Fruit fly (Drosophila melanogaster): ENCODE measurements around the gene hth.

Gene hth

dm6 chr3R:10597606-10598565 lies 41.5 kb downstream of the hth start (continued):
- TF ChIP-seq hkb (optimal IDR thresholded peaks at IDR 0.05) = no peak
- TF ChIP-seq hkb (GFP tag; IDR thresholded peaks at IDR 0.05) = peak; percentile 91
- peak in 1 of 2 experiments; percentile 46 for TF ChIP-seq chif (GFP tag; optimal IDR thresholded peaks at IDR 0.05)
- peak; percentile 85 for TF ChIP-seq E2f1 (GFP tag; IDR thresholded peaks at IDR 0.05)
- TF ChIP-seq HLH3B (GFP tag; IDR thresholded peaks at IDR 0.05) = peak; percentile 85
- no peak for TF ChIP-seq vnd (GFP tag; IDR thresholded peaks at IDR 0.05; ENCODE audit: partially characterized antibody)
- TF ChIP-seq pfk (GFP tag; optimal IDR thresholded peaks at IDR 0.05) = no peak
- no peak for TF ChIP-seq CG4282 (GFP tag; optimal IDR thresholded peaks at IDR 0.05)
- no peak for TF ChIP-seq Doc3 (GFP tag; IDR thresholded peaks at IDR 0.05; ENCODE audit: partially characterized antibody)
- peak; percentile 63 for TF ChIP-seq CG4854 (GFP tag; optimal IDR thresholded peaks at IDR 0.05)
- TF ChIP-seq CG10209 (GFP tag; optimal IDR thresholded peaks at IDR 0.05) = peak; percentile 77
- TF ChIP-seq Awh (GFP tag; IDR thresholded peaks at IDR 0.05) = peak; percentile 84
- TF ChIP-seq ro (GFP tag; IDR thresholded peaks at IDR 0.05) = peak; percentile 47; the same call in 1 of the 2 replicates
- peak; percentile 52 for TF ChIP-seq abd-A (tag; optimal IDR thresholded peaks at IDR 0.05)
- peak; percentile 61 for TF ChIP-seq CG13123 (GFP tag; optimal IDR thresholded peaks at IDR 0.05)
- no peak for TF ChIP-seq ERR (GFP tag; optimal IDR thresholded peaks at IDR 0.05)
- peak; percentile 85 for TF ChIP-seq CG2120 (GFP tag; optimal IDR thresholded peaks at IDR 0.05)
- TF ChIP-seq Blimp-1 (GFP tag; optimal IDR thresholded peaks at IDR 0.05) = peak; percentile 89
- TF ChIP-seq D19A (tag; optimal IDR thresholded peaks at IDR 0.05) = peak; percentile 80
- peak; percentile 69 for TF ChIP-seq zen (tag; optimal IDR thresholded peaks at IDR 0.05)
- no peak for TF ChIP-seq CG17186 (GFP tag; optimal IDR thresholded peaks at IDR 0.05)
- TF ChIP-seq Ada2b (GFP tag; IDR thresholded peaks at IDR 0.05) = peak; percentile 90
- TF ChIP-seq CG8281 (tag; optimal IDR thresholded peaks at IDR 0.05) = peak; percentile 67
- peak; percentile 87 for TF ChIP-seq Med (GFP tag)
- TF ChIP-seq CG11398 (GFP tag; optimal IDR thresholded peaks at IDR 0.05) = no peak
- TF ChIP-seq CG7372 (GFP tag; IDR thresholded peaks at IDR 0.05) = peak; percentile 77
- TF ChIP-seq cato (GFP tag; optimal IDR thresholded peaks at IDR 0.05; ENCODE audit: borderline replicate concordance) = peak; percentile 49
- peak; percentile 70 for TF ChIP-seq CG1602 (GFP tag; optimal IDR thresholded peaks at IDR 0.05)
- TF ChIP-seq dmrt11E (tag; optimal IDR thresholded peaks at IDR 0.05) = peak; percentile 72
- no peak for TF ChIP-seq Dp (GFP tag; optimal IDR thresholded peaks at IDR 0.05)
- peak; percentile 28 for TF ChIP-seq crc (GFP tag; optimal IDR thresholded peaks at IDR 0.05)
- TF ChIP-seq CG16779 (GFP tag; IDR thresholded peaks at IDR 0.05) = peak; percentile 59; the same call in 1 of the 2 replicates
- no peak for TF ChIP-seq HLH4C (GFP tag; IDR thresholded peaks at IDR 0.05; ENCODE audit: partially characterized antibody)
- peak in 1 of 3 experiments; percentile 73 for TF ChIP-seq lola (GFP tag; optimal IDR thresholded peaks at IDR 0.05)
- no peak for TF ChIP-seq Sry-δ (GFP tag; optimal IDR thresholded peaks at IDR 0.05)
- TF ChIP-seq NfI (GFP tag; optimal IDR thresholded peaks at IDR 0.05) = peak; percentile 79
- TF ChIP-seq CG3281 (GFP tag; optimal IDR thresholded peaks at IDR 0.05) = peak; percentile 84
- peak; percentile 88 for TF ChIP-seq CG2712 (tag; optimal IDR thresholded peaks at IDR 0.05)
- TF ChIP-seq da (GFP tag; optimal IDR thresholded peaks at IDR 0.05) = no peak
- TF ChIP-seq Atf-2 (GFP tag; optimal IDR thresholded peaks at IDR 0.05) = no peak
- TF ChIP-seq CG9876 (GFP tag; optimal IDR thresholded peaks at IDR 0.05) = peak; percentile 25
- no peak for TF ChIP-seq Opbp (GFP tag; IDR thresholded peaks at IDR 0.05; ENCODE audit: partially characterized antibody)
- no peak for TF ChIP-seq disco-r (GFP tag; optimal IDR thresholded peaks at IDR 0.05)
- no peak for TF ChIP-seq CG14965 (GFP tag; optimal IDR thresholded peaks at IDR 0.05; ENCODE audit: borderline replicate concordance)
- TF ChIP-seq CG30431 (GFP tag; optimal IDR thresholded peaks at IDR 0.05) = peak; percentile 76
- TF ChIP-seq lov (optimal IDR thresholded peaks at IDR 0.05) = no peak
- TF ChIP-seq lov (GFP tag; IDR thresholded peaks at IDR 0.05) = peak; percentile 60; the same call in 1 of the 3 replicates
- peak; percentile 58 for TF ChIP-seq CG5245 (GFP tag; optimal IDR thresholded peaks at IDR 0.05)

All from whole organism, embryonic.